Worm (Caenorhabditis elegans) whole organism, late embryonic: Measurements from ENCODE around the gene Y57G11C.31.
A peak's percentile ranks its signal among the peaks of the same experiment; 100 is the strongest.

Experiments used
- C38D4.7 ChIP-seq: fragments of 200-800 bp; sonication (Bioruptor generic); optimal IDR thresholded peaks from 2 replicates; lab custom pipeline; 2018; ENCODE audit warnings: mild to moderate bottlenecking, missing genetic modification characterization, moderate library complexity, missing compliant biosample characterization
- F13H6.1 ChIP-seq: sonication (generic microtip); optimal IDR thresholded peaks from 2 replicates; lab custom pipeline; 2016; ENCODE audit warnings: missing genetic modification characterization, missing compliant biosample characterization
- K02D7.2 ChIP-seq: sonication (generic microtip); optimal IDR thresholded peaks from 2 replicates; lab custom pipeline; 2017; ENCODE audit warnings: mild to moderate bottlenecking, missing genetic modification characterization, missing compliant biosample characterization
- K09A11.1 ChIP-seq: sonication (generic microtip); optimal IDR thresholded peaks from 2 replicates; lab custom pipeline; 2017; ENCODE audit warnings: antibody characterized with exemption, mild to moderate bottlenecking, missing genetic modification characterization, missing compliant biosample characterization; ENCODE audit not compliant: insufficient read depth
- Y22D7AL.16 ChIP-seq: sonication (generic microtip); optimal IDR thresholded peaks from 2 replicates; lab custom pipeline; 2016; ENCODE audit warnings: missing genetic modification characterization, missing compliant biosample characterization
- ceh-14 ChIP-seq: sonication (generic microtip); optimal IDR thresholded peaks from 2 replicates; lab custom pipeline; 2016; ENCODE audit warnings: missing genotype, missing genetic modification characterization, missing compliant biosample characterization
- ceh-19 ChIP-seq: fragments of 200-800 bp; sonication (Bioruptor generic); optimal IDR thresholded peaks from 2 replicates; lab custom pipeline; 2018; ENCODE audit warnings: mild to moderate bottlenecking, missing genetic modification characterization, missing compliant biosample characterization
- ceh-24 ChIP-seq: sonication (generic microtip); optimal IDR thresholded peaks from 2 replicates; lab custom pipeline; 2016; ENCODE audit warnings: mild to moderate bottlenecking, missing genetic modification characterization, missing compliant biosample characterization
- ceh-30 ChIP-seq: fragments of 150-350 bp; optimal IDR thresholded peaks from 2 replicates; lab custom pipeline; 2014; ENCODE audit warnings: missing biosample characterization, missing genetic modification characterization
- ceh-34 ChIP-seq: sonication (generic microtip); optimal IDR thresholded peaks from 2 replicates; lab custom pipeline; 2016; ENCODE audit warnings: mild to moderate bottlenecking, missing genetic modification characterization, missing compliant biosample characterization
- ceh-6 ChIP-seq: fragments of 200-800 bp; sonication (Bioruptor generic); optimal IDR thresholded peaks from 2 replicates; lab custom pipeline; 2018; ENCODE audit warnings: mild to moderate bottlenecking, missing genetic modification characterization, missing compliant biosample characterization
- ceh-9 ChIP-seq: sonication (generic microtip); optimal IDR thresholded peaks from 2 replicates; lab custom pipeline; 2016; ENCODE audit warnings: mild to moderate bottlenecking, missing genetic modification characterization, inconsistent platforms, missing compliant biosample characterization
- elt-2 ChIP-seq: sonication (generic microtip); optimal IDR thresholded peaks from 2 replicates; lab custom pipeline; 2016; ENCODE audit warnings: missing genetic modification reagents, missing genetic modification characterization, missing compliant biosample characterization
- eyg-1 ChIP-seq: sonication (generic microtip); optimal IDR thresholded peaks from 2 replicates; lab custom pipeline; 2016; ENCODE audit warnings: missing genotype, missing genetic modification characterization, missing compliant biosample characterization
- fkh-6 ChIP-seq: sonication (generic microtip); optimal IDR thresholded peaks from 2 replicates; lab custom pipeline; 2016; ENCODE audit warnings: missing genetic modification characterization, missing compliant biosample characterization
- gmeb-2 ChIP-seq: sonication (generic microtip); optimal IDR thresholded peaks from 2 replicates; lab custom pipeline; 2016; ENCODE audit warnings: missing genetic modification characterization, inconsistent platforms, missing compliant biosample characterization
- hlh-13 ChIP-seq: fragments of 200-800 bp; sonication (Bioruptor generic); optimal IDR thresholded peaks from 2 replicates; lab custom pipeline; 2018; ENCODE audit warnings: mild to moderate bottlenecking, missing genetic modification characterization, missing compliant biosample characterization
- hlh-15 ChIP-seq: sonication (generic microtip); optimal IDR thresholded peaks from 2 replicates; lab custom pipeline; 2016; ENCODE audit warnings: missing genetic modification characterization, missing compliant biosample characterization
- hlh-30 ChIP-seq: sonication (generic microtip); optimal IDR thresholded peaks from 2 replicates; lab custom pipeline; 2017; ENCODE audit warnings: antibody characterized with exemption, missing genetic modification characterization, missing compliant biosample characterization; ENCODE audit not compliant: insufficient read depth
- hlh-6 ChIP-seq: sonication (generic microtip); optimal IDR thresholded peaks from 2 replicates; lab custom pipeline; 2016; ENCODE audit warnings: missing genotype, missing genetic modification characterization, missing compliant biosample characterization
- lin-11 ChIP-seq: fragments of 200-800 bp; sonication (Bioruptor generic); optimal IDR thresholded peaks from 2 replicates; lab custom pipeline; 2018; ENCODE audit warnings: mild to moderate bottlenecking, missing genetic modification characterization, missing compliant biosample characterization
- madf-2 ChIP-seq: sonication (generic microtip); optimal IDR thresholded peaks from 2 replicates; lab custom pipeline; 2017; ENCODE audit warnings: missing genetic modification characterization, missing compliant biosample characterization
- mec-3 ChIP-seq: sonication (generic microtip); optimal IDR thresholded peaks from 2 replicates; lab custom pipeline; 2016; ENCODE audit warnings: borderline replicate concordance, missing genetic modification characterization, missing compliant biosample characterization
- nhr-11 ChIP-seq: fragments of 150-350 bp; optimal IDR thresholded peaks from 2 replicates; lab custom pipeline; 2014; ENCODE audit warnings: missing biosample characterization, missing genetic modification characterization
- pag-3 ChIP-seq: sonication (generic microtip); optimal IDR thresholded peaks from 2 replicates; lab custom pipeline; 2016; ENCODE audit warnings: missing compliant biosample characterization, missing genetic modification characterization, borderline replicate concordance
- pax-1 ChIP-seq: fragments of 150-350 bp; optimal IDR thresholded peaks from 2 replicates; lab custom pipeline; 2014; ENCODE audit warnings: missing biosample characterization, missing genetic modification characterization
- pha-2 ChIP-seq: sonication (generic microtip); optimal IDR thresholded peaks from 2 replicates; lab custom pipeline; 2017; ENCODE audit warnings: mild to moderate bottlenecking, missing genetic modification characterization, missing compliant biosample characterization
- pha-4 ChIP-seq: fragments of 150-350 bp; optimal IDR thresholded peaks from 2 replicates; lab custom pipeline; 2018; ENCODE audit warnings: missing biosample characterization, missing genetic modification reagents, missing genetic modification characterization
- pqm-1 ChIP-seq: sonication (generic microtip); optimal IDR thresholded peaks from 2 replicates; lab custom pipeline; 2016; ENCODE audit warnings: missing genetic modification characterization, missing compliant biosample characterization
- pros-1 ChIP-seq: fragments of 150-350 bp; optimal IDR thresholded peaks from 2 replicates; lab custom pipeline; 2014; ENCODE audit warnings: missing biosample characterization, missing genetic modification reagents, missing genetic modification characterization
- ref-2 ChIP-seq: sonication (generic microtip); optimal IDR thresholded peaks from 2 replicates; lab custom pipeline; 2016; ENCODE audit warnings: missing genetic modification characterization, missing compliant biosample characterization
- rnt-1 ChIP-seq: sonication (generic microtip); optimal IDR thresholded peaks from 2 replicates; lab custom pipeline; 2016; ENCODE audit warnings: missing genetic modification characterization, missing compliant biosample characterization
- sdc-2 ChIP-seq: sonication (generic microtip); optimal IDR thresholded peaks from 2 replicates; lab custom pipeline; 2016; ENCODE audit warnings: missing genotype, missing genetic modification characterization, missing compliant biosample characterization
- sox-4 ChIP-seq: sonication (generic microtip); optimal IDR thresholded peaks from 2 replicates; lab custom pipeline; 2017; ENCODE audit warnings: mild to moderate bottlenecking, missing genetic modification characterization, inconsistent platforms, missing compliant biosample characterization
- tbx-2 ChIP-seq: sonication (generic microtip); optimal IDR thresholded peaks from 2 replicates; lab custom pipeline; 2016; ENCODE audit warnings: missing genetic modification characterization, missing compliant biosample characterization
- tbx-7 ChIP-seq: sonication (generic microtip); optimal IDR thresholded peaks from 2 replicates; lab custom pipeline; 2016; ENCODE audit warnings: missing genotype, missing genetic modification characterization, missing compliant biosample characterization
- unc-3 ChIP-seq, 2 experiments: fragments of 200-800 bp in 1 of 2; sonication (Bioruptor generic) in 1 of 2; sonication (generic microtip) in 1 of 2; conservative IDR thresholded peaks in 1 of 2; optimal IDR thresholded peaks in 1 of 2; 2 replicates each; pipeline versions ENCODE4 v1.3.6 to Lab custom; 2016 to 2022; ENCODE audit warnings: missing compliant biosample characterization in 2 of 2, missing genetic modification characterization in 2 of 2, missing genetic modification reagents in 1 of 2
- unc-42 ChIP-seq: sonication (generic microtip); optimal IDR thresholded peaks from 2 replicates; lab custom pipeline; 2016; ENCODE audit warnings: missing genotype, missing genetic modification characterization, missing compliant biosample characterization
- unc-55 ChIP-seq: sonication (generic microtip); optimal IDR thresholded peaks from 2 replicates; lab custom pipeline; 2017; ENCODE audit warnings: missing biosample characterization, missing genetic modification reagents, missing genetic modification characterization
- unc-86 ChIP-seq: sonication (generic microtip); optimal IDR thresholded peaks from 2 replicates; lab custom pipeline; 2016; ENCODE audit warnings: missing genetic modification characterization, missing compliant biosample characterization
- ztf-16 ChIP-seq: sonication (generic microtip); optimal IDR thresholded peaks from 2 replicates; lab custom pipeline; 2017; ENCODE audit warnings: missing genetic modification characterization, missing compliant biosample characterization

Gene Y57G11C.31

DNA sequence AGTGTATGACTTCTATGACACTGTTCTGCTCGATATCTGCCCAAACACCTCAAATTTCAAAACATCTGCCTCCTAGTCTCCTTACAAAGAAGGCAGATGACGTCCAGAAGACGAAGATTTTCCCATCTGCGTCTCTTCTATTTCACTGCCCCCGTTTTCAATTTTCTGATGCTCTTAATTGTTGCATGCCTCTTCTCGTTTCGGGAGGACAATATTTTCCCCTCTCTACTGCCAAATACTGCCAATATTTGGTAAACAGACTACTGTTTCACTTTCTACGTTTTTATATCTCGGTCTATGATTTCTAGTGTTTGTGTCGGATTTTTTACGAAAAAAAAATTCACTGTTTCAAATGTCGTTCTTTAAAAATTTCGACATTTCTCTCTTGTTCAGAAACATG lies 15.8 kb upstream of the Y57G11C.31 start:
- TF ChIP-seq tbx-2 (tag; lab: Kevin White, UChicago) (no peak), unc-42 (tag; lab: Kevin White, UChicago) (peak; percentile 2), pqm-1 (tag; lab: Kevin White, UChicago) (no peak), rnt-1 (tag; lab: Kevin White, UChicago) (no peak), F13H6.1 (tag; lab: Kevin White, UChicago) (no peak)

- TF ChIP-seq ceh-9 (tag; lab: Kevin White, UChicago): no peak
- no peak for TF ChIP-seq pha-2
- TF ChIP-seq fkh-6 (tag; lab: Kevin White, UChicago): no peak
- TF ChIP-seq hlh-13 (GFP tag; lab: Kevin White, UChicago): no peak
- TF ChIP-seq pha-4: no peak
- TF ChIP-seq hlh-6 (tag; lab: Kevin White, UChicago): no peak
- TF ChIP-seq unc-3 (GFP tag; conservative IDR thresholded peaks at IDR 0.05; lab: Robert Waterston, UW): no peak
- TF ChIP-seq unc-3 (tag; optimal IDR thresholded peaks at IDR 0.05; lab: Kevin White, UChicago): no peak
- TF ChIP-seq ref-2 (tag; lab: Kevin White, UChicago): no peak
- TF ChIP-seq nhr-11: no peak
- TF ChIP-seq mec-3 (tag; lab: Kevin White, UChicago): no peak
- no peak for TF ChIP-seq sdc-2
- TF ChIP-seq K02D7.2 (tag; lab: Kevin White, UChicago): no peak
- TF ChIP-seq madf-2: no peak
- no peak for TF ChIP-seq ceh-19
- no peak for TF ChIP-seq hlh-15
Measured at ce11 chrIV:14675789-14676188, 1.4 kb upstream of the Y57G11C.31 start.

- TF ChIP-seq sdc-2: no peak
- TF ChIP-seq, all 69 proteins: peak for 0
Measured at ce11 chrIV:14679060-14679459, 1.9 kb downstream of the Y57G11C.31 start.

DNA sequence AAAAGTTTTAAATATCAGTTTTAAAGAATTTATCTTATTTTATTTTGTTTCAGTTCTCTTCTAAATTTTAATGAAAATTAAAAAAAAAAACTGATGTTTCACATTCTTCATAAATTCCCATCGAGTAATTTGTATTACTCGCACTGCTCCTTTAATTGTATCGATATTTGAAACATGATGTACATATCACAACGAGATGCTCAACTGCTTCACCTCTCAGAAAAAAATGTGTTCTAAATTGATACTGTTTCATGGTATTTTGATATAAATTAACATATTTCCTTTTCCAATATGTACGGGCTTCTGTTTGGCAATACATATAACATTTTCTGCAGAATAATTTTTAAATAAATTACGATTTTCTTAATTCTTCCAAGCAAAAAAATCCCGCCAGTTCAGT lies 10.5 kb downstream of the Y57G11C.31 start:
- TF ChIP-seq ceh-6 (GFP tag; lab: Kevin White, UChicago): no peak
- TF ChIP-seq pag-3 (tag; lab: Kevin White, UChicago): no peak
- TF ChIP-seq sdc-2: no peak
- TF ChIP-seq gmeb-2: no peak
- no peak for TF ChIP-seq tbx-7 (tag; lab: Kevin White, UChicago)
- TF ChIP-seq elt-2 (tag; lab: Kevin White, UChicago): no peak
- no peak for TF ChIP-seq C38D4.7 (GFP tag; lab: Kevin White, UChicago)
- no peak for TF ChIP-seq hlh-15
- TF ChIP-seq ceh-34 (tag; lab: Kevin White, UChicago): no peak
- no peak for TF ChIP-seq fkh-6 (tag; lab: Kevin White, UChicago)

DNA sequence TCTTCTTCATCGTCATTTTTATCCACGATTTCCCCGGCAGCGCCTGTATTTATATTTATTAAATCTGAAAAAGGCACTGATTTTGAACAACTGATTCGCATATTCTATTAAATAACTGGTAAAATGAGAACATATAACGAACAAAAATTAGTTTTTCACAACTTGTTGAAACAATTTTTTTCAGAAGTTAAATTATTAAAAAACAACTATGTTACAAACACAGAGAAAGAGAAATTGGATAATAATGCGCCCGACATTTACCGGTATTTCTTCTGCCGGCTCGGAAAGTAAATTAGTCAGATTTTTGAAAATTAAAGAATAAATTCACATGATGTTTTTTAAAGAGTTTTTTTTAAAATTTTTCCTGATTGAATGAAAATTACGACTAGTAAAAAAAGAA lies 22.7 kb downstream of the Y57G11C.31 start, which contains the start of gene haf-8:
Gene haf-8, minus strand, starts transcription at position 101 of the 400 bp plus-strand sequence.
- no peak for TF ChIP-seq Y22D7AL.16 (tag; lab: Kevin White, UChicago)
- TF ChIP-seq ceh-30 (tag; lab: Kevin White, UChicago): no peak
- no peak for TF ChIP-seq eyg-1
- TF ChIP-seq pqm-1 (tag; lab: Kevin White, UChicago): no peak
- no peak for TF ChIP-seq ceh-24
- TF ChIP-seq ceh-14: no peak

- no peak for TF ChIP-seq ceh-24
- TF ChIP-seq unc-55 (GFP tag; lab: Kevin White, UChicago): no peak
- no peak for TF ChIP-seq ref-2 (tag; lab: Kevin White, UChicago)
- TF ChIP-seq pax-1 (tag; lab: Kevin White, UChicago): no peak
- TF ChIP-seq ceh-6 (GFP tag; lab: Kevin White, UChicago): no peak
- TF ChIP-seq eyg-1: no peak
- no peak for TF ChIP-seq ztf-16 (tag; lab: Kevin White, UChicago)
- TF ChIP-seq ceh-30 (tag; lab: Kevin White, UChicago): no peak
- TF ChIP-seq hlh-30 (tag; lab: Kevin White, UChicago): no peak
- TF ChIP-seq sox-4: no peak
- no peak for TF ChIP-seq gmeb-2
- TF ChIP-seq pros-1: no peak
- no peak for TF ChIP-seq lin-11 (tag; lab: Kevin White, UChicago)
- TF ChIP-seq unc-86 (tag; lab: Kevin White, UChicago): no peak
- no peak for TF ChIP-seq fkh-6 (tag; lab: Kevin White, UChicago)
- TF ChIP-seq mec-3 (tag; lab: Kevin White, UChicago): no peak
- TF ChIP-seq madf-2: no peak
- no peak for TF ChIP-seq pha-4
- TF ChIP-seq unc-3 (GFP tag; conservative IDR thresholded peaks at IDR 0.05; lab: Robert Waterston, UW): no peak
- TF ChIP-seq unc-3 (tag; optimal IDR thresholded peaks at IDR 0.05; lab: Kevin White, UChicago): no peak
- no peak for TF ChIP-seq K09A11.1 (tag; lab: Kevin White, UChicago)
Measured at ce11 chrIV:14704155-14704554, 27.0 kb downstream of the Y57G11C.31 start, which contains the start of gene Y57G11C.40. Gene Y57G11C.40, minus strand, starts transcription at chrIV:14704255.
